Worm (Caenorhabditis elegans) whole organism, L4 larva: ENCODE data around the gene dpf-5.

ENCODE experiments used
- D1046.2 ChIP-seq: fragments of 200-800 bp; sonication (Bioruptor generic); IDR thresholded peaks from 2 replicates; pipeline ENCODE4 v1.3.6; 2022; ENCODE audit warnings: missing genetic modification characterization, missing compliant biosample characterization
- F10B5.3 ChIP-seq: sonication (generic microtip); optimal IDR thresholded peaks from 2 replicates; lab custom pipeline; 2016; ENCODE audit warnings: mild to moderate bottlenecking, missing genetic modification characterization, missing compliant biosample characterization
- R02D3.7 ChIP-seq: fragments of 150-350 bp; sonication (generic microtip); optimal IDR thresholded peaks from 3 replicates; lab custom pipeline; 2014; ENCODE audit warnings: missing biosample characterization, missing genetic modification characterization
- T20F7.1 ChIP-seq: fragments of 200-800 bp; sonication (Bioruptor generic); optimal IDR thresholded peaks from 2 replicates; lab custom pipeline; 2018; ENCODE audit warnings: mild to moderate bottlenecking, missing genetic modification characterization, missing compliant biosample characterization
- Y48G9A.11 ChIP-seq: fragments of 200-800 bp; sonication (Bioruptor generic); IDR thresholded peaks from 2 replicates; pipeline ENCODE4 v1.3.6; 2022; ENCODE audit warnings: missing genetic modification reagents, missing genetic modification characterization, missing compliant biosample characterization
- Y5F2A.4 ChIP-seq: fragments of 200-800 bp; sonication (Bioruptor generic); optimal IDR thresholded peaks from 2 replicates; lab custom pipeline; 2018; ENCODE audit warnings: mild to moderate bottlenecking, missing genetic modification characterization, missing compliant biosample characterization
- Y75B8A.6 ChIP-seq: fragments of 200-800 bp; sonication (Bioruptor generic); IDR thresholded peaks from 2 replicates; pipeline ENCODE4 v1.3.6; 2022; ENCODE audit warnings: missing genetic modification reagents, missing genetic modification characterization, missing compliant biosample characterization
- ZK546.5 ChIP-seq, 2 experiments: sonication (generic microtip); optimal IDR thresholded peaks; 2 replicates each; lab custom pipeline; 2017; ENCODE audit warnings: missing biosample characterization in 2 of 2, missing genetic modification characterization in 2 of 2
- aly-2 ChIP-seq: sonication (generic microtip); optimal IDR thresholded peaks from 2 replicates; lab custom pipeline; 2018; ENCODE audit warnings: missing biosample characterization, missing genetic modification characterization
- ama-1 ChIP-seq: fragments of 150-350 bp; optimal IDR thresholded peaks from 2 replicates; lab custom pipeline; 2014; ENCODE audit warnings: inconsistent platforms, mixed read lengths
- attf-4 ChIP-seq: sonication (generic microtip); optimal IDR thresholded peaks from 3 replicates; lab custom pipeline; 2017; ENCODE audit warnings: missing biosample characterization, missing genetic modification characterization
- ceh-20 ChIP-seq: fragments of 200-800 bp; sonication (Bioruptor generic); IDR thresholded peaks from 2 replicates; pipeline ENCODE4 v1.3.6; 2022; ENCODE audit warnings: missing genetic modification reagents, missing genetic modification characterization, missing compliant biosample characterization
- ceh-28 ChIP-seq: fragments of 150-350 bp; optimal IDR thresholded peaks from 2 replicates; lab custom pipeline; 2014; ENCODE audit warnings: missing biosample characterization, missing genetic modification reagents, missing genetic modification characterization
- ceh-82 ChIP-seq: sonication (generic microtip); optimal IDR thresholded peaks from 2 replicates; lab custom pipeline; 2017; ENCODE audit warnings: missing biosample characterization, missing genetic modification characterization
- ces-1 ChIP-seq: fragments of 150-350 bp; sonication (generic microtip); optimal IDR thresholded peaks from 4 replicates; lab custom pipeline; 2014; ENCODE audit warnings: missing biosample characterization, missing genetic modification reagents, missing genetic modification characterization
- daf-12 ChIP-seq: fragments of 150-350 bp; optimal IDR thresholded peaks from 2 replicates; lab custom pipeline; 2014; ENCODE audit warnings: missing biosample characterization, missing genetic modification reagents, missing genetic modification characterization
- daf-8 ChIP-seq: fragments of 200-800 bp; sonication (Bioruptor generic); IDR thresholded peaks from 2 replicates; pipeline ENCODE4 v1.3.6; 2022; ENCODE audit warnings: missing genetic modification characterization, missing compliant biosample characterization
- dmd-6 ChIP-seq: fragments of 200-800 bp; sonication (Bioruptor generic); IDR thresholded peaks from 2 replicates; pipeline ENCODE4 v1.3.6; 2022; ENCODE audit warnings: missing genetic modification reagents, missing genetic modification characterization, missing compliant biosample characterization
- dmd-8 ChIP-seq: fragments of 200-800 bp; sonication (Bioruptor generic); IDR thresholded peaks from 2 replicates; pipeline ENCODE4 v1.3.6; 2022; ENCODE audit warnings: missing genetic modification characterization, missing compliant biosample characterization
- egl-43 ChIP-seq: fragments of 200-800 bp; sonication (Bioruptor generic); IDR thresholded peaks from 2 replicates; pipeline ENCODE4 v1.3.6; 2022; ENCODE audit warnings: missing genetic modification reagents, missing genetic modification characterization, missing compliant biosample characterization
- fkh-10 ChIP-seq: fragments of 150-350 bp; optimal IDR thresholded peaks from 2 replicates; lab custom pipeline; 2014; ENCODE audit warnings: missing biosample characterization, missing genetic modification reagents, missing genetic modification characterization
- gei-8 ChIP-seq: fragments of 200-800 bp; sonication (Bioruptor generic); optimal IDR thresholded peaks from 2 replicates; lab custom pipeline; 2018; ENCODE audit warnings: mild to moderate bottlenecking, missing genetic modification characterization, missing compliant biosample characterization
- hif-1 ChIP-seq, 2 experiments: sonication (generic microtip); optimal IDR thresholded peaks; 2 replicates each; lab custom pipeline; 2016 to 2017; ENCODE audit warnings: missing compliant biosample characterization in 2 of 2, missing genetic modification characterization in 2 of 2, missing genetic modification reagents in 2 of 2, missing genotype in 2 of 2, mild to moderate bottlenecking in 1 of 2
- hlh-11 ChIP-seq: fragments of 200-800 bp; sonication (Bioruptor generic); optimal IDR thresholded peaks from 2 replicates; lab custom pipeline; 2018; ENCODE audit warnings: mild to moderate bottlenecking, missing genetic modification characterization, missing compliant biosample characterization
- hlh-30 ChIP-seq: sonication (generic microtip); optimal IDR thresholded peaks from 2 replicates; lab custom pipeline; 2017; ENCODE audit warnings: antibody characterized with exemption, mild to moderate bottlenecking, missing genetic modification characterization, missing compliant biosample characterization; ENCODE audit not compliant: insufficient read depth
- hmg-1.1 ChIP-seq: fragments of 200-800 bp; sonication (Bioruptor generic); IDR thresholded peaks from 2 replicates; pipeline ENCODE4 v1.3.6; 2022; ENCODE audit warnings: missing genetic modification reagents, missing genetic modification characterization, missing compliant biosample characterization
- jun-1 ChIP-seq: fragments of 150-350 bp; optimal IDR thresholded peaks from 2 replicates; lab custom pipeline; 2014; ENCODE audit warnings: missing biosample characterization, missing genetic modification reagents, missing genetic modification characterization
- lin-1 ChIP-seq: fragments of 200-800 bp; sonication (Bioruptor generic); IDR thresholded peaks from 2 replicates; pipeline ENCODE4 v1.3.6; 2022; ENCODE audit warnings: missing genetic modification reagents, missing genetic modification characterization, missing compliant biosample characterization
- lin-13 ChIP-seq: fragments of 150-350 bp; optimal IDR thresholded peaks from 2 replicates; lab custom pipeline; 2014; ENCODE audit warnings: missing biosample characterization, missing genetic modification reagents, missing genetic modification characterization
- mep-1 ChIP-seq: fragments of 150-350 bp; sonication (generic microtip); optimal IDR thresholded peaks from 3 replicates; lab custom pipeline; 2014; ENCODE audit warnings: missing biosample characterization, missing genetic modification characterization
- mes-2 ChIP-seq: sonication (generic microtip); optimal IDR thresholded peaks from 2 replicates; lab custom pipeline; 2016; ENCODE audit warnings: missing genotype, mild to moderate bottlenecking, missing genetic modification characterization, missing compliant biosample characterization; ENCODE audit not compliant: poor library complexity, severe bottlenecking
- mxl-2 ChIP-seq: fragments of 200-800 bp; sonication (Bioruptor generic); conservative IDR thresholded peaks from 2 replicates; pipeline ENCODE4 v1.3.6; 2022; ENCODE audit warnings: missing genetic modification reagents, missing genetic modification characterization, missing compliant biosample characterization
- nhr-11 ChIP-seq: fragments of 150-350 bp; optimal IDR thresholded peaks from 2 replicates; lab custom pipeline; 2014; ENCODE audit warnings: missing biosample characterization, missing genetic modification characterization
- nhr-41 ChIP-seq: fragments of 200-800 bp; sonication (Bioruptor generic); IDR thresholded peaks from 2 replicates; pipeline ENCODE4 v1.3.6; 2022; ENCODE audit warnings: missing genetic modification reagents, missing genetic modification characterization, missing compliant biosample characterization
- nhr-6 ChIP-seq: fragments of 150-350 bp; optimal IDR thresholded peaks from 2 replicates; lab custom pipeline; 2014; ENCODE audit warnings: missing biosample characterization, missing genetic modification characterization
- php-3 ChIP-seq: fragments of 200-800 bp; sonication (Bioruptor generic); IDR thresholded peaks from 2 replicates; pipeline ENCODE4 v1.3.6; 2022; ENCODE audit warnings: missing genetic modification reagents, missing genetic modification characterization, missing compliant biosample characterization
- set-16 ChIP-seq: fragments of 200-800 bp; sonication (Bioruptor generic); IDR thresholded peaks from 2 replicates; pipeline ENCODE4 v1.3.6; 2022; ENCODE audit warnings: missing genetic modification reagents, missing genetic modification characterization, missing compliant biosample characterization
- skn-1 ChIP-seq: fragments of 150-350 bp; optimal IDR thresholded peaks from 2 replicates; lab custom pipeline; 2014; ENCODE audit warnings: missing biosample characterization, missing genetic modification characterization
- snpc-4 ChIP-seq: fragments of 150-350 bp; optimal IDR thresholded peaks from 2 replicates; lab custom pipeline; 2014; ENCODE audit warnings: missing biosample characterization, missing genetic modification characterization
- tra-1 ChIP-seq: fragments of 200-800 bp; sonication (Bioruptor generic); IDR thresholded peaks from 2 replicates; pipeline ENCODE4 v1.3.6; 2022; ENCODE audit warnings: missing genetic modification reagents, missing genetic modification characterization, missing compliant biosample characterization
- unc-62 ChIP-seq, 3 experiments: fragments of 150-350 bp in 1 of 3; sonication (generic microtip); optimal IDR thresholded peaks in 2 of 3; peaks in 1 of 3; 1 replicate in 1 of 3; 2 replicates in 2 of 3; lab custom pipeline; 2014 to 2017; ENCODE audit warnings: missing biosample characterization in 3 of 3, missing genetic modification characterization in 3 of 3, missing genetic modification reagents in 3 of 3, missing genotype in 1 of 3
- vab-7 ChIP-seq: fragments of 200-800 bp; sonication (Bioruptor generic); IDR thresholded peaks from 2 replicates; pipeline ENCODE4 v1.3.6; 2022; ENCODE audit warnings: missing genetic modification reagents, missing genetic modification characterization, missing compliant biosample characterization
- zag-1 ChIP-seq: fragments of 150-350 bp; optimal IDR thresholded peaks from 2 replicates; lab custom pipeline; 2014; ENCODE audit warnings: missing biosample characterization, missing genetic modification characterization
- zfp-3 ChIP-seq: fragments of 200-800 bp; sonication (Bioruptor generic); conservative IDR thresholded peaks from 2 replicates; pipeline ENCODE4 v1.3.6; 2022; ENCODE audit warnings: missing genetic modification reagents, missing genetic modification characterization, missing compliant biosample characterization

Gene dpf-5

DNA sequence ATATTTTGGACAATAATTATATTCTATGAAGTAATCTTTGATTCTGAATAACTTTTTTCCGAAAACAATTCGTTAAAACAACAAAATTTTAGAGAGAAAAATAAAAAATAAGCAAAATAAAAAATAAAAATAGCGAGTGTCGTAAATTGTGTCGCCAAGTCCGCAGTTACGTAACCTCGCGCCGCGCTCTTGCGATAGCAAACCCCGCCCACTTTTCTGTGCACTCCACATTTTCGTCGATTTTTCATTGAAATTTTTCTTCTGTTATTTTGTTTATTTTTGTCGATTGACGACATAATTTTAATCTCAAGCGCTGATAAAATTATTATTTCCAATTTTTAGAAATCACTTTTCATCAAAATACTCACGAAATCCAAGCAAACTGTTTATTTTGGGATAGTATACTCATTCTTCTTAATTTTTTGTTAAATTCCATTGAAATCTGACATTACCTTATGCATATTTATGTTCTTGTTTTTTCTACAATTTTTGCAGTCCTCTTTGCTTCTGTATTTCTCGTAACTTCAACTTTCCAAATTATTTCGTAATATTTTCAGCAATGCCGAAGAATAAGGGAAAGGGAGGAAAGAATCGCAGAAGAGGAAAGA is 4.1 kb upstream of the dpf-5 start, which contains the start of gene eif-1.A (continued):
- TF ChIP-seq lin-13 (GFP tag; lab: Kevin White, UChicago) = no peak
- peak; percentile 29 for TF ChIP-seq hlh-11
- TF ChIP-seq ceh-28 (tag; lab: Kevin White, UChicago) = no peak
- TF ChIP-seq tra-1 (GFP tag; lab: Robert Waterston, UW) = no peak
- no peak for TF ChIP-seq snpc-4 (tag; lab: Kevin White, UChicago)
- peak; percentile 26 for TF ChIP-seq hlh-30 (tag; lab: Kevin White, UChicago)
- no peak for TF ChIP-seq set-16 (GFP tag; lab: Robert Waterston, UW)
- TF ChIP-seq zfp-3 (GFP tag; lab: Robert Waterston, UW) = no peak
- no peak for TF ChIP-seq nhr-11 (tag; lab: Kevin White, UChicago)
- no peak for TF ChIP-seq gei-8
- no peak for TF ChIP-seq zag-1 (tag; lab: Kevin White, UChicago)
- no peak for TF ChIP-seq daf-8
- no peak for TF ChIP-seq ces-1 (GFP tag; lab: Kevin White, UChicago)
- no peak for TF ChIP-seq skn-1 (tag; lab: Kevin White, UChicago)

DNA sequence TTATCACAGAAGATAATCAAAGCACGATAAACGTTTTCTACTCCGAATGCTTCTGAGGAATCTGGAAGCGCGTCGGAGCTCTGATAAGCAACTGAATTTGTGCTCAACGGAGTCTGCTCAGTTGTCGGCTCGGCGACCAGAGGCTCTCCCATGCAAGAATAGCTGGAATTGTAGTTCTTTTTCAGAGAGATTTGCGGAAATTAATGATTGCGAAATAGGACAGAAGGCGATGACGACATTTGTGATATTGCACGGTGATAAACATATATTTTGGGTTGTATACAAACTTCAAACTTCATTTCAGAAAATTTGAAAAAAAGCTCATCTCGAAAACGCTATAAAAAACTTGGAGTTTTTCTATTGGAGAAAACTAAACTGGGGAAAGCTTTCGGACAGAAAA is 3.4 kb upstream of the dpf-5 start, which contains the start of gene H06H21.37:
Gene H06H21.37 (minus strand): TSS at position 162 of the 400 bp plus-strand sequence.
- no peak for TF ChIP-seq php-3 (GFP tag; lab: Robert Waterston, UW)
- no peak for TF ChIP-seq D1046.2 (GFP tag; lab: Robert Waterston, UW)
- no peak for TF ChIP-seq dmd-6
- no peak for TF ChIP-seq dmd-8 (GFP tag; lab: Robert Waterston, UW)
- no peak for TF ChIP-seq attf-4
- no peak for TF ChIP-seq lin-1
- TF ChIP-seq fkh-10 (GFP tag; lab: Kevin White, UChicago) = no peak
- TF ChIP-seq nhr-41 = no peak
- no peak for TF ChIP-seq jun-1
- TF ChIP-seq mes-2 (tag; lab: Kevin White, UChicago) = no peak
- no peak for TF ChIP-seq hmg-1.1 (GFP tag; lab: Robert Waterston, UW)
- no peak for TF ChIP-seq Y48G9A.11 (GFP tag; lab: Robert Waterston, UW)
- no peak for TF ChIP-seq nhr-6
- TF ChIP-seq daf-12 (tag; lab: Kevin White, UChicago) = no peak
- no peak for TF ChIP-seq mep-1 (tag; lab: Kevin White, UChicago)
- TF ChIP-seq F10B5.3 (tag; lab: Kevin White, UChicago) = no peak
- no peak for TF ChIP-seq ZK546.5 (tag; optimal IDR thresholded peaks at IDR 0.05; lab: Kevin White, UChicago)

DNA sequence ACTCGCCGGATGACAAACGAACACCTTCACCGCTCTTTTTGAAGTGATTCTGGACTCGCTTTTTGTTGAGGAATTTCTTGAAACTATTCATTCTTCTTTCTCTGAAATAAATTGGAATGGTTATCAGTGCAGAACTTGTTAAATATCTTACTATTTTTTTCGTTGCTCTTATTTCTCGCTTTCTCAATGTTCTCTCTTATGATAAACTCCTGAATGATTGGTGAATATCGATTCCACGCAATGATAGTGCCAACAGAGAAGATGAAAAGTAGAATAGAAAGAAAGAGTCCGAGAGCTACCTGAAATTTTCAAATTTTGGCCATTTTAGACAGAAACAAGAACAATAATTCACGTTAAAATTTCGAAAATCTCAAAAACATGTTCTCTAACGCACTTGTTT is 3.0 kb upstream of the dpf-5 start, which contains the start of gene ubxn-6:
Gene ubxn-6 (minus strand): TSS at position 101 of the 400 bp plus-strand sequence.
- no peak for TF ChIP-seq Y75B8A.6 (GFP tag; lab: Robert Waterston, UW)
- TF ChIP-seq hlh-30 (tag; lab: Kevin White, UChicago) = no peak
- TF ChIP-seq nhr-11 (tag; lab: Kevin White, UChicago) = no peak
- TF ChIP-seq unc-62 (GFP tag; optimal IDR thresholded peaks at IDR 0.05 in 1 of 2; lab: Kevin White, UChicago) = no peak
- no peak for TF ChIP-seq unc-62 (tag; optimal IDR thresholded peaks at IDR 0.05; lab: Kevin White, UChicago)
- no peak for TF ChIP-seq hif-1 (tag; optimal IDR thresholded peaks at IDR 0.05; lab: Kevin White, UChicago)
- TF ChIP-seq egl-43 (GFP tag; lab: Robert Waterston, UW) = no peak
- TF ChIP-seq ZK546.5 (tag; optimal IDR thresholded peaks at IDR 0.05; lab: Kevin White, UChicago) = no peak
- TF ChIP-seq ama-1 (lab: Kevin White, UChicago) = no peak
- no peak for TF ChIP-seq nhr-41
- TF ChIP-seq Y5F2A.4 = no peak
- no peak for TF ChIP-seq ceh-82 (tag; lab: Kevin White, UChicago)
- no peak for TF ChIP-seq ceh-20 (GFP tag; lab: Robert Waterston, UW)
- no peak for TF ChIP-seq T20F7.1 (GFP tag; lab: Kevin White, UChicago)
- no peak for TF ChIP-seq aly-2 (tag; lab: Kevin White, UChicago)
- no peak for TF ChIP-seq vab-7
- TF ChIP-seq mes-2 (tag; lab: Kevin White, UChicago) = no peak
- TF ChIP-seq lin-1 = no peak
- TF ChIP-seq mxl-2 (GFP tag; lab: Robert Waterston, UW) = no peak
- no peak for TF ChIP-seq R02D3.7 (tag; lab: Kevin White, UChicago)
- TF ChIP-seq, all 104 proteins: peak for 0
